Worm (Caenorhabditis elegans): Measurements from ENCODE around the gene adm-2.
A peak's percentile ranks its signal among the peaks of the same experiment; 100 is the strongest.

DNA sequence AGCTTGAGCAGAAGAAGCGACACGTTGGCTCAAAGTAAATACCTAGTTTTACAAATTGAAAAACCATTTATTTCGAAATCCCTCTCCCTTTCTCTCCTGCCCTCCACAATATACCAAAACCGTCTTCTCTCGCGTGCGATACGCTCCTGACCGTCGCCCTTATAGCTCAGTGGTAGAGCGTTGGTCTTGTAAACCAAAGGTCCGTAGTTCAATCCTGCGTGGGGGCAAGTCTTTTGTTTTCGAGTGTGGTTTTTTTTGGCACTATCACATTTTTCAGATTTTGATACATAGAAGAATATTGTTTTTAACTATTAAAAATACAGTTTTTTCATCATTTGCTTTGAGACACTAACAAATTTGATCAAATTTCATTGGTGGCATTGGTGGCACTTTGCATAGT is 34.2 kb upstream of the adm-2 start:
- TF ChIP-seq dao-5 (tag; optimal IDR thresholded peaks at IDR 0.05) (peak; percentile 22), him-1 (tag; optimal IDR thresholded peaks at IDR 0.05) (no peak)
